Worm (Caenorhabditis elegans) whole organism, L4/young adult: ENCODE results near the gene srtx-1.

Experiments used
- W03F9.2 ChIP-seq: fragments of 150-350 bp; optimal IDR thresholded peaks from 2 replicates; lab custom pipeline; 2014; ENCODE audit warnings: missing biosample characterization, missing genetic modification characterization
- dao-5 ChIP-seq: sonication (generic microtip); optimal IDR thresholded peaks from 2 replicates; lab custom pipeline; 2016; ENCODE audit warnings: missing genotype, missing genetic modification characterization, moderate library complexity, missing compliant biosample characterization
- him-1 ChIP-seq: sonication (generic microtip); optimal IDR thresholded peaks from 2 replicates; lab custom pipeline; 2016; ENCODE audit warnings: missing genotype, missing genetic modification reagents, missing genetic modification characterization, missing compliant biosample characterization

Gene srtx-1

DNA sequence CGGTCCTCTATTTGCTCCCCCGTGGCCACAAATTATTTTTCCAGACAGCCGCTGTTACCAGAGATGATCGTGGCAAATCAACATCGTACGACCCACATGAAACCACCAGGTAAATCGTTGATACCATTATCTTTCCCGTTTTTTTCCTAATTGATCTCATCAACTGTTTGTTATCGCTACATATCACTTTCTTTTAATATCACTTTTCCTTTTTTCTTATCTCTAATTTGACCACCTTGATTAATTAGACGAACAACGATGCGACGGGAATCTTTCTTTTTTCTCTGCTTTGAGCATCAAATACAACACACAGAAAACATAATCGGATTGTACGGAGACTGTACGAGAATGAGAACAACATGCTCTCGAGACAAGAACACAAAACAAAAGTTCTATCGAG, 19.2 kb downstream of the srtx-1 start:
- TF ChIP-seq him-1 (tag; lab: Kevin White, UChicago) (no peak), W03F9.2 (no peak), dao-5 (tag; lab: Kevin White, UChicago) (no peak)

DNA sequence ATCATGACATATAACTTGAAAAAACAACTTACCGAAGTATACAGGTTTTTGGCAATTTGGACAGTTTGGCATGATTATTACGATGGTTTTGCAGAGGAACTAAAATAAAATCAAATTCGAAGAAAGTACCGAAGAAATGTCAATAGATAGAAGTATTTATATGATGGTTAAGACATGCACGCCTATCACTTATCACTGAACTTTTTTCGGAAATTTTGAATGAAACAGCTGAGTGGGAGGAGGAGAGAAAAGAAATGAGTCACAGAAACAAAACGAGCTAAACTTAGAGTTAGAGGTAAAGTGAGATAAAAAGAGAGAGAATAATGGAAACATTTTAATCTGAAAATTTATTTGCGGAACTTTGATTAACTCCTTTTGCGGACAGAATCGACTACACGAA, 24.2 kb downstream of the srtx-1 start, which contains the start of gene valv-1:
Gene valv-1 (minus strand): TSS at position 101 of the 400 bp plus-strand sequence.
- no peak for TF ChIP-seq W03F9.2
- TF ChIP-seq him-1 (tag; lab: Kevin White, UChicago), result no peak
- TF ChIP-seq dao-5 (tag; lab: Kevin White, UChicago), result no peak

DNA sequence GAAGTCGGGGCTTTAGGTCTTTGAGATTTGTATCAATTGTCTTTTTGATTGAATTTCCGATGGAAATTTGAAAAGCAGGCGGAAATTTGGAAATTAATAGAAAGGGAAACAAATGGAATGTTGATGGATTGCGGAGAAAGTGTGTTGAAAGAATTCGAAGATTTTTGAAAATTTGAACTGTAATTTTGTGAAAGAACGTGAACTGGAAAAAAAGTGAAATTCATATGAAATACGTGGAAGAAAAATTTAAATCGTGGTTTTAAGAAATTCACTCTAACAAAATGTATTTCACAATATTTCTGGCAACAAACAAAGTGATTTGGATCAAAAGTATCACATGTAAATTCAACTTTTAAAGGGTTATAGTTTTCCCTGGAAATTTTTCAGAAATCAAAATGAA, 25.0 kb downstream of the srtx-1 start, which contains the start of gene B0496.1:
Gene B0496.1 (plus strand): TSS at position 301 of the 400 bp plus-strand sequence.
- TF ChIP-seq dao-5 (tag; lab: Kevin White, UChicago), result no peak
- TF ChIP-seq W03F9.2, result no peak
- TF ChIP-seq him-1 (tag; lab: Kevin White, UChicago), result no peak

DNA sequence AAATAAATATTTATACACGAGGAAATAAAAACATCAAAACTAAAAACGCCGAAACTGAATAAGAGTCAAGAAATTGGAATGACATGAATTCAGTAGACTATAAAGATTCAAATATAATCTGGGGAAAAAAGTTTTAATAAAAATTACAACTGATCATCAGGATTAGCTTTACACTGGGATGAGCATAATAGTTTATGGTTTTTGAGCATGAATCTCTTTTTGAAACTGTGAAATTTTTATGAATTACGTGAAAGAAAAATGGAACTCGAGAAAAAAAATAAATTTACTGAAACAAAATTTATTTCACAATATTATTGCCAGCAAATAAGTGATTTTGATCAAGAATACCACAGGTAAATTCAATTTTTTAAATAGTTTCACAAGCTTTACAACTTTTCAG, 26.5 kb downstream of the srtx-1 start, which contains the start of gene B0496.2:
Gene B0496.2 (plus strand): TSS at position 301 of the 400 bp plus-strand sequence.
- TF ChIP-seq him-1 (tag; lab: Kevin White, UChicago), result no peak
- TF ChIP-seq dao-5 (tag; lab: Kevin White, UChicago), result no peak
- no peak for TF ChIP-seq W03F9.2

DNA sequence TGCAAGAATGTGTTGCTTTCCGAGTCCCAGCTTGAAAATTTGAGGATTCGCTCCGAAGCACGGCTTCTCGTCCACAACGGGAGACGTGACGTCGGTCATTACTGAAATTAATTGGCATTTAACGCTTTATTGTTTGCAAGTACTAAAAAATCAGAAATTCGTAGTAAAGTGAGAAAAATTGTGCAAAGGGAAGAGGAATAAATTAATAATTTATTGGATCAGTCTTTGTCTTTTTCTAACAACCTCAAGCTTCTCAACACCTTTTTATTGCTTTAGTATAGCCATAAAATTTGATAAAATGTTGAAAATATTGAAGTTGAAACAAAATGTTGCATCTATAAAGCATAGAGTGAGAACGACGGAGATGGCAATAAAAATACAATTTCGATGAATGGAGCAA, 30.3 kb downstream of the srtx-1 start, which contains the start of gene tes-1:
Gene tes-1 (minus strand): TSS at position 101 of the 400 bp plus-strand sequence.
- TF ChIP-seq him-1 (tag; lab: Kevin White, UChicago) (no peak), dao-5 (tag; lab: Kevin White, UChicago) (no peak), W03F9.2 (no peak)

DNA sequence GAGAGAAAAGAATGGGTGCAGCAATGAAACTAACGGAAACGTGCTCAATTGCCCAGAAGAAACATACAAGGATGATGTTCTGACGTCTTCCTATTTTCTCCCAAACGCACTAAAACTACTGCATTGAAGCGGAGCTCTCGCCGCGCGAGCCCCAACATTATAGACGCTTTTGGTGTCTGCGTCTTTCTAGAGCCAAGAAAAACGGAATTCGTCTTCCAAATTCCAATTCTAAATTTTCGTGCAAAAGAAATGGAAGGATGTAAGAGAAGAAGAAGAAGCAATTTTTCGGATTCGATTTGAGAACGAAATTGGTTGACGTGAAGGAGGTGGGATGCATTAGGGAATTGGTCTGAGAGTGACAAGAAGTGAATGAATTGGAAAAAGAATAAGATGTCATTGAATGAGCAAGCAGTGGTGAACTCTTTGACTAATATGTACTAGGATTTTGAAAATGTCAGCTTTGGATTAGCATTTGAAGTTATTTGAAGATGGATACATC, 32.7 kb downstream of the srtx-1 start:
- TF ChIP-seq W03F9.2 (no peak), dao-5 (tag; lab: Kevin White, UChicago) (no peak), him-1 (tag; lab: Kevin White, UChicago) (no peak)

DNA sequence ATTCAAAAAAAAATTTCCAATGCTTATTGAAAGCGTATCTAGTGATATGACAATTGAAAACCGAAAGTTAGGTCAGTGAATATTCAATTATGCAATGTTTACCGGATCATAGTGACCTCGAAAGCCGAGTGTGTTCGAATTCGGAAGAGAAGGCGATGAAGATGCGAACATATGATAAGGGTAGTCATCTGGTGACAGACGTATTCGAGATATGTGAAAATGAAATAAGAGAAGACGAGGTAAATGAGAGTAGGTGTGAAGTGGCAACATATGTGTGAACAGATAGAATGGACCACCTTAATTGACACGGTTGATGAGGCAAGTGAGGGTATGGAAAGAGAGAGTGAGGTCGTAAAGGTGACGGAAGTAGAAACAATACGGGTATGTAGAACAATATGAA, 33.9 kb downstream of the srtx-1 start:
- TF ChIP-seq W03F9.2 (no peak), dao-5 (tag; lab: Kevin White, UChicago) (no peak), him-1 (tag; lab: Kevin White, UChicago) (no peak)

DNA sequence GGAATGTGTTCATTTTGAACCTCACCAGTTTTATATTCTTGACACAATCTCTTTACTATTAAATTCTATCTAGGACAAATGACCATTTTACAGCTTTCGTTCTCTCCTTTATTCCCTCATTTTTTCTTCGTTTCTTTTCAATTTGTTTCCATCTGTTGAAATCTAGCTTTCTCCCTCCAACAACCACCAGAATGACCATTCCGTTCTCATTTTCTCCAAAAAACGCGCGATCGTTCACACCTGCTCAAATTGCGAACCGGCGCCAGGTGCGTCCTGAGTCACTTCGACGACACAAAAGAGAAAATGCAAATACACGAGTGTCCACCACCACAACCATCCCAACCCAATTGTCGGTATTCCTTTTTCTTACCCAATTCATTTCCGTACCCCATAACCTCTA, 35.2 kb downstream of the srtx-1 start, which contains the start of gene F13B6.1:
Gene F13B6.1 (plus strand): TSS at position 301 of the 400 bp plus-strand sequence.
- no peak for TF ChIP-seq him-1 (tag; lab: Kevin White, UChicago)
- no peak for TF ChIP-seq W03F9.2
- TF ChIP-seq dao-5 (tag; lab: Kevin White, UChicago), result no peak

DNA sequence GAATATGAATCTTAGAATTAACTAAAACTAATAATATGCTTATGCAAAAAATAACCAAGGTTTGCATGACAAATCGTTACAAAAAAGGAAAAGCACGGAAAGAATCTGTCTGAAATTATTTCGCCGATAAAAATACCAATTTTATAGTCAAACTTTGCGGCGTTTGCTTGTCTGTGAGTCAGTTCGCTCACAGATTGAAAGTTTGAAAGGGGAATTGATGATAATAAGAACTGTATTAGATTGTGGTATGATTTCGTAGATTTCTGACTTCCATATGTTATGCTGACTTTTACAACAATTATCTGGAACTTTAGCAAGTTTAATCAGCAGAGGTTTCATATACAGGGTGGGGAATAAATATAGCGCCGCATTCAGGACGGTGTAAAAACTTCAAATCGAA, 39.2 kb downstream of the srtx-1 start, which contains the start of gene F13B6.2:
Gene F13B6.2 (minus strand): TSS at position 101 of the 400 bp plus-strand sequence.
- TF ChIP-seq dao-5 (tag; lab: Kevin White, UChicago) (no peak), W03F9.2 (no peak), him-1 (tag; lab: Kevin White, UChicago) (no peak)

DNA sequence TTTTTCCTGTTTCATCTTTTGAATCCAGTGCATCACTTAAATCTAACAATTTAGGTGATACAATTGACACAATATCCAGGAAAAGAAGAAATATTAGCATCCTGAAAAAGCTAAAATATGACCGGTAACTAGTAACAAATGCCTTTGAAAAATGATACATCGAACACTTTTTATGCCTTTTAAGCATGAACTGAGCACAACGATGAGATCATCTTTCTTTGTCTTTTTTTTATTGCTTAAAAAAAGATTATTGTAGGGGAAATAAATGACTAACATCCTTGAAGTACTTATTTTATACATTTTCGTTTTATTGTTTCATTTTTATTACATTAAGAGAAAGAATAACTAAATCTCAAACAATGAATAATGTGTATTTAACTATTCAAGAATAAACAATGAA, 44.8 kb downstream of the srtx-1 start, which contains the start of gene F13B6.3:
Gene F13B6.3 (minus strand): TSS at position 101 of the 400 bp plus-strand sequence.
- no peak for TF ChIP-seq him-1 (tag; lab: Kevin White, UChicago)
- no peak for TF ChIP-seq dao-5 (tag; lab: Kevin White, UChicago)
- TF ChIP-seq W03F9.2, result no peak

DNA sequence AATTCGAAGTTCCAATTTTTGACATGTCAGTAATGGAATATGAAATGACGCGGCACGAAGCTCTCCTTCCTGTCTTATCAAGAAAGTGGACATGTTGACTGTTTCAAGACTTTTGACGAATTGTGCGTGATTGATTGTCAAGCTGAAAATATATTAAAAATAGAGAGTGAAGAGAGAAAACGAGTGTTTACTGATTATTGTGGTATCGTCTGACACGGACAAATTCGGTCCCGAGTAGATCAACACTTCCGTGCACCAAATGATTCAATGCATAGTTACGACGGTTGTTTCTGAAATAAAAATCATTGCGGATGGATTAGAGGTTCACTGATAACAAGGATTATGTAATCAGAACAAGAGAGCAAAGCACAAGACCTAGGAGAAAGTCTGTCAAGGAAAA, 46.2 kb downstream of the srtx-1 start:
- no peak for TF ChIP-seq him-1 (tag; lab: Kevin White, UChicago)
- no peak for TF ChIP-seq dao-5 (tag; lab: Kevin White, UChicago)
- no peak for TF ChIP-seq W03F9.2

DNA sequence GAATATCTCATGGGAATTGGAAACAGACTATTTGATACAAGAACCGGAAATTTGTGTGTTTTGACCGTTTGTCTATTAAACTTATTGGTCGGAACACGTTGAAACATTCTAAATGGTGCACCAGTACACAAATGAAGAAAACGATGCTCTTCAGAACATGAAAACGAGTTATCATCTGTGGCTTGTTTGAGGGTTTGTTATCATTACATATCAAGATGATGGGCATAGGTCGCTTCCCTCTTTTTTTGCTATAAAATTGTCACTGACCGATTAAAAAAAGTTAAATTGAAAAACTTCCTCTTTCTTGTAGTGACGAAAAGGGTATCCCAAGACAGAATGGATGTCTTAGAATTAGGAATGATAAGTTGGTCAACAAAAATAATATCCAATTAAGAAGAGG, 47.6 kb downstream of the srtx-1 start:
- TF ChIP-seq W03F9.2 (no peak), dao-5 (tag; lab: Kevin White, UChicago) (no peak)

DNA sequence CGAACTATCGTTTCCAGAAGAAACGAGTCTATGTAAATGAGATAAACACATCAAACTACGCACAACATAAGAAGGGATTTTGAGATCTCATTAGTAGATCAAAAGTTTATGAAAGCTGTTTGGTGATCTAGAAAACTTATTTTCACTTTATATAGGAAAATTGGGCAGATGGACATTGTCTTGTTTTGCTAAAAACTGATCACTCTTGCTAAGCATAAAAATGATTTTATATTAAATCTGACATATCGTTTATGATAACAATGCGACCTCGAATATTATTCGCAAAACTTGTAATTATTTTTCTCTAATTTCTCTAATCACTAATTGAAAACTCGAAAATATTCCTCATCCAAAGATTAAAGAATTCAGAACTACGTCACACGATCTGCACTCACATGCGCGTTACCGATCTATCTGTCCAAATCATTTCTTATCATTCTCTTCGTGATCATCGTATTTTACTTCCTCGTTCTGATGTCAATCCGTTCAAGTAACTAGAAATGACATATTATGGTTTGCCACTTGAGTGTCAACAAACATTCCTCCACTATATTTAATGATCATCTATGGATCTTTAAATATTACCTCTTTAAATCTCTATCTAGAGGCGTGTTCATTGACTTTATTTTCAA, 48.9 kb downstream of the srtx-1 start, which contains the start of gene F55G1.7:
Gene F55G1.7 (minus strand): TSS at position 51 of the 632 bp plus-strand sequence.
- TF ChIP-seq him-1 (tag; lab: Kevin White, UChicago), result no peak
- no peak for TF ChIP-seq dao-5 (tag; lab: Kevin White, UChicago)
- TF ChIP-seq W03F9.2, result no peak
